Fruit fly (Drosophila melanogaster): ENCODE data around the gene Hsp67Bc.

DNA sequence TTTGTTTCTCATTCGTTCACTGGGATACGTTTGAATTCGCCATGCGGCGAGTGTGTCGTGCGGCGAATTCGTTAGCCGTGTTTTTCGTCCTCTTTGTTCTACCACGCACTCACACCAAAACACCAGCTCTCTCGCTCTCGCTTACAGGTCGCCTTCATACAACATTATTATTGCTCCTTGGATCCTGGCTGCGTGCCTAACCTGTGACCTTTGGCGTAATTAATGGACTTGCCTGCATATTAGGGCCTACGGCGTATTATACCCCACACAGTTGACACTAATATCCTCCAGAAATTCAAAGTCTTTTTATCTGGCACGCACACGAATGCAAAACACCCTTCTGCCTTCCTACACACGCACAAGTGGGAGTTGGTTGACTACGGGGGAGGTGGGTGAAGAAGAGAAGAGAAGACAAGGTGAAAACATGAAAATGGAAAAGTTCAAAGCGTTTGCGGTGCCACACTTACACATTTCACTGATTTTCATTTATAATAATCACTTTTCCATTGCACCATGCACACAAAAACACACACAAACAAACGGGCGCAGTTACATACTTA, 37.8 kb upstream of the Hsp67Bc start:
- TF ChIP-seq psq (optimal IDR thresholded peaks at IDR 0.05): no peak
- no peak for TF ChIP-seq pan (optimal IDR thresholded peaks at IDR 0.05)
- no peak for TF ChIP-seq CG8478 (optimal IDR thresholded peaks at IDR 0.05)
- TF ChIP-seq usp (GFP tag; optimal IDR thresholded peaks at IDR 0.05): no peak
- no peak for TF ChIP-seq Dll (optimal IDR thresholded peaks at IDR 0.05)
- no peak for TF ChIP-seq EcR (GFP tag; optimal IDR thresholded peaks at IDR 0.05)
